Fruit fly (Drosophila melanogaster) whole organism, embryonic: Measurements from ENCODE around the gene Srg3.
A peak's percentile ranks its signal among the peaks of the same experiment; 100 is the strongest.

Experiments
- Bgb ChIP-seq: fragments of 200-800 bp; sonication (Bioruptor generic); IDR thresholded peaks from 2 replicates; pipeline ENCODE4 v1.3.6; 2022; ENCODE audit warnings: missing biosample characterization, missing genetic modification characterization; ENCODE audit not compliant: partially characterized antibody
- CG10274 ChIP-seq: fragments of 200-800 bp; sonication (Bioruptor generic); optimal IDR thresholded peaks from 3 replicates; lab custom pipeline; 2017; ENCODE audit warnings: missing biosample characterization, mild to moderate bottlenecking, missing genetic modification characterization
- CG12155 ChIP-seq: fragments of 200-800 bp; sonication (Bioruptor generic); optimal IDR thresholded peaks from 3 replicates; lab custom pipeline; 2016; ENCODE audit warnings: missing biosample characterization, missing genetic modification characterization
- CG12219 ChIP-seq: fragments of 200-800 bp; sonication (Bioruptor generic); optimal IDR thresholded peaks from 3 replicates; lab custom pipeline; 2018; ENCODE audit warnings: missing biosample characterization, mild to moderate bottlenecking, missing genetic modification characterization
- CG12744 ChIP-seq: fragments of 200-800 bp; sonication (Bioruptor generic); optimal IDR thresholded peaks from 2 replicates; lab custom pipeline; 2016; ENCODE audit warnings: missing biosample characterization, missing genetic modification characterization
- CG14860 ChIP-seq: fragments of 200-800 bp; sonication (Bioruptor generic); IDR thresholded peaks from 3 replicates; pipeline ENCODE4 v1.3.6; 2022; ENCODE audit warnings: missing biosample characterization, missing genetic modification characterization; ENCODE audit not compliant: partially characterized antibody
- CG16813 ChIP-seq: fragments of 200-800 bp; sonication (Bioruptor generic); IDR thresholded peaks from 3 replicates; pipeline ENCODE4 v1.3.6; 2022; ENCODE audit warnings: missing biosample characterization, missing genetic modification characterization; ENCODE audit not compliant: partially characterized antibody
- CG3407 ChIP-seq: fragments of 200-800 bp; sonication (Bioruptor generic); optimal IDR thresholded peaks from 2 replicates; lab custom pipeline; 2018; ENCODE audit warnings: missing biosample characterization, mild to moderate bottlenecking, missing genetic modification characterization
- CG34224 ChIP-seq: fragments of 200-800 bp; sonication (Bioruptor generic); IDR thresholded peaks from 3 replicates; pipeline ENCODE4 v1.3.6; 2022; ENCODE audit warnings: missing biosample characterization, missing genetic modification characterization; ENCODE audit not compliant: partially characterized antibody
- CG3847 ChIP-seq: fragments of 200-800 bp; sonication (Bioruptor generic); IDR thresholded peaks from 2 replicates; pipeline ENCODE4 v1.3.6; 2022; ENCODE audit warnings: missing biosample characterization, missing genetic modification characterization
- CG43689 ChIP-seq: fragments of 200-800 bp; sonication (Bioruptor generic); IDR thresholded peaks from 2 replicates; pipeline ENCODE4 v1.3.6; 2022; ENCODE audit warnings: missing biosample characterization, missing genetic modification characterization
- CG7963 ChIP-seq: fragments of 200-800 bp; sonication (Bioruptor generic); IDR thresholded peaks from 3 replicates; pipeline ENCODE4 v1.3.6; 2022; ENCODE audit warnings: missing biosample characterization, missing genetic modification characterization; ENCODE audit not compliant: partially characterized antibody
- CG9437 ChIP-seq: fragments of 200-800 bp; sonication (Bioruptor generic); optimal IDR thresholded peaks from 2 replicates; lab custom pipeline; 2018; ENCODE audit warnings: missing biosample characterization, mild to moderate bottlenecking, missing genetic modification characterization
- CHES-1-like ChIP-seq: fragments of 200-800 bp; sonication (Bioruptor generic); optimal IDR thresholded peaks from 2 replicates; lab custom pipeline; 2016; ENCODE audit warnings: missing biosample characterization, missing genetic modification characterization
- Dp ChIP-seq: fragments of 200-800 bp; sonication (Bioruptor generic); optimal IDR thresholded peaks from 2 replicates; lab custom pipeline; 2018; ENCODE audit warnings: missing biosample characterization, mild to moderate bottlenecking, missing genetic modification characterization, moderate library complexity
- Ets97D ChIP-seq: fragments of 200-800 bp; sonication (Bioruptor generic); optimal IDR thresholded peaks from 3 replicates; lab custom pipeline; 2016; ENCODE audit warnings: missing biosample characterization, missing genetic modification characterization
- Fer1 ChIP-seq: fragments of 200-800 bp; sonication (Bioruptor generic); optimal IDR thresholded peaks from 2 replicates; lab custom pipeline; 2017; ENCODE audit warnings: missing biosample characterization, mild to moderate bottlenecking, missing genetic modification characterization
- HLH4C ChIP-seq: fragments of 200-800 bp; sonication (Bioruptor generic); IDR thresholded peaks from 3 replicates; pipeline ENCODE4 v1.3.6; 2022; ENCODE audit warnings: missing biosample characterization, missing genetic modification characterization; ENCODE audit not compliant: partially characterized antibody
- Hand ChIP-seq: fragments of 200-800 bp; sonication (Bioruptor generic); optimal IDR thresholded peaks from 2 replicates; lab custom pipeline; 2017; ENCODE audit warnings: mild to moderate bottlenecking, missing biosample characterization, missing genetic modification reagents, missing genetic modification characterization
- Hmr ChIP-seq: fragments of 200-800 bp; sonication (Bioruptor generic); optimal IDR thresholded peaks from 3 replicates; lab custom pipeline; 2017; ENCODE audit warnings: mild to moderate bottlenecking, missing biosample characterization, missing genetic modification reagents, missing genetic modification characterization
- Lhr ChIP-seq: fragments of 200-800 bp; sonication (Bioruptor generic); optimal IDR thresholded peaks from 3 replicates; lab custom pipeline; 2017; ENCODE audit warnings: mild to moderate bottlenecking, missing biosample characterization, missing genetic modification reagents, missing genetic modification characterization
- MESR4 ChIP-seq: fragments of 200-800 bp; sonication (Bioruptor generic); optimal IDR thresholded peaks from 2 replicates; lab custom pipeline; 2018; ENCODE audit warnings: missing biosample characterization, mild to moderate bottlenecking, missing genetic modification characterization, moderate library complexity
- Mad ChIP-seq: fragments of 200-800 bp; sonication (Bioruptor generic); optimal IDR thresholded peaks from 2 replicates; lab custom pipeline; 2016; ENCODE audit warnings: missing biosample characterization, missing genetic modification characterization
- Nf-YB ChIP-seq: fragments of 200-800 bp; sonication (Bioruptor generic); optimal IDR thresholded peaks from 3 replicates; lab custom pipeline; 2019; ENCODE audit warnings: missing biosample characterization, mild to moderate bottlenecking, missing genetic modification characterization, moderate library complexity
- PHDP ChIP-seq: fragments of 200-800 bp; sonication (Bioruptor generic); optimal IDR thresholded peaks from 3 replicates; lab custom pipeline; 2018; ENCODE audit warnings: missing biosample characterization, mild to moderate bottlenecking, missing genetic modification characterization, moderate library complexity
- Pdp1 ChIP-seq, 2 experiments: fragments of 200-800 bp; sonication (Bioruptor generic); optimal IDR thresholded peaks; 3 replicates each; lab custom pipeline; 2016; ENCODE audit warnings: missing biosample characterization in 2 of 2, missing genetic modification characterization in 2 of 2, mild to moderate bottlenecking in 1 of 2, moderate library complexity in 1 of 2
- Sox102F ChIP-seq: fragments of 200-800 bp; sonication (Bioruptor generic); optimal IDR thresholded peaks from 2 replicates; lab custom pipeline; 2018; ENCODE audit warnings: missing biosample characterization, mild to moderate bottlenecking, missing genetic modification characterization, moderate library complexity
- Sry-δ ChIP-seq: fragments of 200-800 bp; sonication (Bioruptor generic); optimal IDR thresholded peaks from 2 replicates; lab custom pipeline; 2016; ENCODE audit warnings: missing biosample characterization, missing genetic modification characterization
- Xbp1 ChIP-seq: fragments of 200-800 bp; sonication (Bioruptor generic); optimal IDR thresholded peaks from 3 replicates; lab custom pipeline; 2016; ENCODE audit warnings: missing biosample characterization, mild to moderate bottlenecking, missing genetic modification characterization
- YL-1 ChIP-seq: fragments of 200-800 bp; sonication (Bioruptor generic); optimal IDR thresholded peaks from 3 replicates; lab custom pipeline; 2017; ENCODE audit warnings: missing biosample characterization, mild to moderate bottlenecking, missing genetic modification characterization
- ac ChIP-seq: fragments of 200-800 bp; sonication (Bioruptor generic); optimal IDR thresholded peaks from 3 replicates; lab custom pipeline; 2017; ENCODE audit warnings: missing biosample characterization, mild to moderate bottlenecking, missing genetic modification characterization
- croc ChIP-seq: fragments of 200-800 bp; sonication (Bioruptor generic); conservative IDR thresholded peaks from 3 replicates; pipeline ENCODE4 v1.3.6; 2022; ENCODE audit warnings: missing biosample characterization, missing genetic modification characterization
- dati ChIP-seq: fragments of 200-800 bp; sonication (Bioruptor generic); IDR thresholded peaks from 2 replicates; pipeline ENCODE4 v1.3.6; 2022; ENCODE audit warnings: missing biosample characterization, missing genetic modification characterization
- dysf ChIP-seq: fragments of 200-800 bp; sonication (Bioruptor generic); IDR thresholded peaks from 3 replicates; pipeline ENCODE4 v1.3.6; 2022; ENCODE audit warnings: missing biosample characterization, missing genetic modification characterization
- eve ChIP-seq, 2 experiments: fragments of >200 bp; optimal IDR thresholded peaks; 2 replicates each; lab custom pipeline; 2017; ENCODE audit warnings: missing biosample characterization in 2 of 2, missing genetic modification characterization in 2 of 2
- fru ChIP-seq: fragments of >200 bp; optimal IDR thresholded peaks from 2 replicates; lab custom pipeline; 2017
- gcm2 ChIP-seq: fragments of 200-800 bp; sonication (Bioruptor generic); optimal IDR thresholded peaks from 2 replicates; lab custom pipeline; 2016; ENCODE audit warnings: missing biosample characterization, missing genetic modification characterization
- grau ChIP-seq: fragments of 200-800 bp; optimal IDR thresholded peaks from 3 replicates; lab custom pipeline; 2019; ENCODE audit warnings: missing biosample characterization, mild to moderate bottlenecking, missing genetic modification characterization, moderate library complexity
- insv ChIP-seq, 2 experiments: fragments of 200-800 bp; sonication (Bioruptor generic); optimal IDR thresholded peaks; 3 replicates each; lab custom pipeline; 2016 to 2018; ENCODE audit warnings: missing biosample characterization in 2 of 2, missing genetic modification characterization in 2 of 2
- lilli ChIP-seq: fragments of 200-800 bp; sonication (Bioruptor generic); optimal IDR thresholded peaks from 3 replicates; lab custom pipeline; 2016; ENCODE audit warnings: missing biosample characterization, missing genetic modification characterization
- mirr ChIP-seq: fragments of 200-800 bp; sonication (Bioruptor generic); optimal IDR thresholded peaks from 3 replicates; lab custom pipeline; 2018; ENCODE audit warnings: missing biosample characterization, mild to moderate bottlenecking, missing genetic modification characterization
- odd ChIP-seq: fragments of 200-800 bp; sonication (Bioruptor generic); optimal IDR thresholded peaks from 2 replicates; lab custom pipeline; 2017; ENCODE audit warnings: missing biosample characterization, mild to moderate bottlenecking, missing genetic modification characterization
- peb ChIP-seq: fragments of 200-800 bp; sonication (Bioruptor generic); IDR thresholded peaks from 2 replicates; pipeline ENCODE4 v1.3.6; 2022; ENCODE audit warnings: missing biosample characterization, missing genetic modification characterization
- phol ChIP-seq: fragments of 200-800 bp; sonication (Bioruptor generic); optimal IDR thresholded peaks from 3 replicates; lab custom pipeline; 2018; ENCODE audit warnings: missing biosample characterization, mild to moderate bottlenecking, missing genetic modification characterization, moderate library complexity
- schlank ChIP-seq: fragments of 200-800 bp; sonication (Bioruptor generic); optimal IDR thresholded peaks from 2 replicates; lab custom pipeline; 2018; ENCODE audit warnings: missing biosample characterization, mild to moderate bottlenecking, missing genetic modification characterization
- sisA ChIP-seq: fragments of 200-800 bp; sonication (Bioruptor generic); IDR thresholded peaks from 2 replicates; pipeline ENCODE4 v1.3.6; 2022; ENCODE audit warnings: missing biosample characterization, missing genetic modification characterization
- sqz ChIP-seq: fragments of 200-800 bp; sonication (Bioruptor generic); optimal IDR thresholded peaks from 3 replicates; lab custom pipeline; 2018; ENCODE audit warnings: missing biosample characterization, mild to moderate bottlenecking, missing genetic modification characterization
- trem ChIP-seq: fragments of 200-800 bp; optimal IDR thresholded peaks from 3 replicates; lab custom pipeline; 2019; ENCODE audit warnings: missing biosample characterization, mild to moderate bottlenecking, missing genetic modification characterization, moderate library complexity
- tx ChIP-seq: fragments of 200-800 bp; sonication (Bioruptor generic); optimal IDR thresholded peaks from 2 replicates; lab custom pipeline; 2016; ENCODE audit warnings: missing biosample characterization, missing genetic modification characterization

The Srg3 gene

dm6 chr3L:9399013-9399750 lies 43.9 kb upstream of the Srg3 start, which contains the start of gene CG4080:
CG4080 (minus strand) TSS chr3L:9399227.
- peak; percentile 59 for TF ChIP-seq CG14860
- peak; percentile 89 for TF ChIP-seq MESR4 (GFP tag; lab: Kevin White, UChicago)
- peak in 1 of 2 experiments; percentile 25 for TF ChIP-seq insv (GFP tag; optimal IDR thresholded peaks at IDR 0.05; lab: Kevin White, UChicago)
- TF ChIP-seq HLH4C (GFP tag; lab: Robert Waterston, UW): peak; percentile 73
- TF ChIP-seq Xbp1 (GFP tag; lab: Kevin White, UChicago): peak; percentile 19
- peak in 1 of 2 experiments; percentile 22 for TF ChIP-seq Pdp1 (GFP tag; optimal IDR thresholded peaks at IDR 0.05; lab: Kevin White, UChicago)
- no peak for TF ChIP-seq sisA (GFP tag; lab: Robert Waterston, UW)
- TF ChIP-seq Hand (GFP tag; lab: Kevin White, UChicago): no peak
- no peak for TF ChIP-seq schlank (tag; lab: Kevin White, UChicago)
- no peak for TF ChIP-seq dysf (GFP tag; lab: Robert Waterston, UW)
- TF ChIP-seq CG12155 (GFP tag; lab: Kevin White, UChicago): peak; percentile 49
- no peak for TF ChIP-seq peb (GFP tag; lab: Robert Waterston, UW)
- peak; percentile 52 for TF ChIP-seq lilli (GFP tag; lab: Kevin White, UChicago)
- peak; percentile 51 for TF ChIP-seq grau (tag; lab: Kevin White, UChicago)
- peak; percentile 26 for TF ChIP-seq Mad (GFP tag; lab: Kevin White, UChicago)
- TF ChIP-seq Fer1: peak; percentile 19
- peak; percentile 18; the same call in 1 of the 2 replicates for TF ChIP-seq CG3847 (GFP tag; lab: Robert Waterston, UW)
- TF ChIP-seq odd (GFP tag; lab: Kevin White, UChicago): no peak
- TF ChIP-seq CG12744 (GFP tag; lab: Kevin White, UChicago): peak; percentile 3
- peak; percentile 77 for TF ChIP-seq CG16813 (GFP tag; lab: Robert Waterston, UW)
- TF ChIP-seq phol (tag; lab: Kevin White, UChicago): peak; percentile 55
- peak; percentile 23 for TF ChIP-seq Nf-YB (GFP tag; lab: Kevin White, UChicago)
- TF ChIP-seq Ets97D (GFP tag; lab: Kevin White, UChicago): peak; percentile 61
- TF ChIP-seq Sry-δ (GFP tag; lab: Kevin White, UChicago): peak; percentile 67
- TF ChIP-seq fru (lab: Kevin White, UChicago): no peak
- no peak for TF ChIP-seq CG12219 (GFP tag; lab: Kevin White, UChicago)
- peak; percentile 61 for TF ChIP-seq trem (tag; lab: Kevin White, UChicago)
- TF ChIP-seq Hmr (GFP tag; lab: Kevin White, UChicago): peak; percentile 42
- TF ChIP-seq mirr (GFP tag; lab: Kevin White, UChicago): no peak
- peak; percentile 54 for TF ChIP-seq CG9437
- TF ChIP-seq CG34224: peak; percentile 69
- TF ChIP-seq croc: no peak
- no peak for TF ChIP-seq CG3407 (GFP tag; lab: Kevin White, UChicago)
- no peak; the same call in none of the 2 replicates for TF ChIP-seq Bgb (GFP tag; lab: Robert Waterston, UW)
- TF ChIP-seq Lhr: peak; percentile 81
- TF ChIP-seq CHES-1-like (GFP tag; lab: Kevin White, UChicago): no peak
- TF ChIP-seq Dp (GFP tag; lab: Kevin White, UChicago): peak; percentile 34
- no peak for TF ChIP-seq ac (GFP tag; lab: Kevin White, UChicago)
- TF ChIP-seq CG7963 (GFP tag; lab: Robert Waterston, UW): 0 out of 3 replicates have a peak, but pooled peaks have one; percentile 28
- peak; percentile 32 for TF ChIP-seq sqz (GFP tag; lab: Kevin White, UChicago)
- TF ChIP-seq tx (GFP tag; lab: Kevin White, UChicago): no peak
- peak in 1 of 2 experiments; percentile 53 for TF ChIP-seq eve (GFP tag; optimal IDR thresholded peaks at IDR 0.05; lab: Kevin White, UChicago)
- no peak for TF ChIP-seq CG10274 (GFP tag; lab: Kevin White, UChicago)
- peak; percentile 63 for TF ChIP-seq YL-1 (GFP tag; lab: Kevin White, UChicago)
- peak; percentile 43 for TF ChIP-seq PHDP (tag; lab: Kevin White, UChicago)
- no peak for TF ChIP-seq gcm2 (GFP tag; lab: Kevin White, UChicago)
- TF ChIP-seq Sox102F (GFP tag; lab: Kevin White, UChicago): no peak
- no peak for TF ChIP-seq dati (GFP tag; lab: Robert Waterston, UW)
- TF ChIP-seq CG43689: no peak
